Fruit fly (Drosophila melanogaster) whole organism, wandering third instar larva: ENCODE data around the gene tj.
A peak's percentile ranks its signal among the peaks of the same experiment; 100 is the strongest.

Source experiments
- Abd-B ChIP-seq: fragments of >200 bp; optimal IDR thresholded peaks from 2 replicates; lab custom pipeline; 2017; ENCODE audit warnings: missing biosample characterization, missing genetic modification characterization
- CG9705 ChIP-seq: fragments of 200-800 bp; sonication (Bioruptor generic); optimal IDR thresholded peaks from 2 replicates; lab custom pipeline; 2018; ENCODE audit warnings: missing biosample characterization, mild to moderate bottlenecking, missing genetic modification characterization
- Hr78 ChIP-seq: fragments of >200 bp; optimal IDR thresholded peaks from 2 replicates; lab custom pipeline; 2017; ENCODE audit warnings: missing biosample characterization, missing genetic modification characterization
- OdsH ChIP-seq: fragments of 200-800 bp; sonication (Bioruptor generic); optimal IDR thresholded peaks from 2 replicates; lab custom pipeline; 2016; ENCODE audit warnings: missing biosample characterization, mild to moderate bottlenecking, missing genetic modification characterization
- br ChIP-seq: fragments of 200-800 bp; sonication (Bioruptor generic); optimal IDR thresholded peaks from 2 replicates; lab custom pipeline; 2016; ENCODE audit warnings: missing biosample characterization, missing genetic modification characterization
- pan ChIP-seq: fragments of >200 bp; optimal IDR thresholded peaks from 2 replicates; lab custom pipeline; 2017

DNA sequence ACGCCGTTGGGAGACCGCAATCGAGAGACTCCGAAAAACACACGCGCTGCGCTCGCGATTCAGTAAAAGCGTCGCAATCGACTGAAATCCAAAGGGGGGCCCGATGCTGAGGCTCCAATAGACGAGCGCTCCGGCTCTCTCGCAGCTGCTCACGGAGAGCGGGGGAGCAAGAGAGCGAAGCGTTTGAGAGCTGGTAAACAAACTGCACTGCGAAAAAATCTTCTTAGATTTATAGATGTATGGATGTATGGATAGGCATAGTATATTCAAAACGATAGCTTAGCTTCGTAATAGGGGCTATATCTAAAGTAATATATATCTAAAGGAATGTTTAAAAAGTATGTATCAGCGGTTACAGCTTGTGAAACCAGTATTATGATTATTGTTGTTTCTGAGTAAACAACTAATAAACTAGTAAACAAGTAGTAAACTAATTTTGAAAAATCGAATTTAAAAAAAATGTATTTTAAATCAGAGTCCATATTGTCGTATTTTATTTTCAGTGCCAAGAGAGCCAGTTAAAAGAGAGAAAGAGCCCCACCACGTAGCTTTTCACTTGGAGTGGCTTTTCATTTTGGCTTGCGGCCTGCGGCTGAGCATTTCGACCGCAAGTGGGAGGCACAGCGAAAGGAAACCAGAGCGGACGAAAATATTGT is 40.5 kb upstream of the tj start, which contains the start of the genes Alp12 and CG13085:
- peak; percentile 94 for TF ChIP-seq OdsH (GFP tag; lab: Kevin White, UChicago)
- no peak for TF ChIP-seq Hr78 (GFP tag; lab: Kevin White, UChicago)
- peak; percentile 81 for TF ChIP-seq CG9705 (GFP tag; lab: Kevin White, UChicago)
- peak; percentile 92 for TF ChIP-seq br (GFP tag; lab: Kevin White, UChicago)
- TF ChIP-seq pan (lab: Kevin White, UChicago): no peak
- no peak for TF ChIP-seq Abd-B (GFP tag; lab: Kevin White, UChicago)
